1 fruit fly cellular context compared by ENCODE assay signal in the genomic region with DNA sequence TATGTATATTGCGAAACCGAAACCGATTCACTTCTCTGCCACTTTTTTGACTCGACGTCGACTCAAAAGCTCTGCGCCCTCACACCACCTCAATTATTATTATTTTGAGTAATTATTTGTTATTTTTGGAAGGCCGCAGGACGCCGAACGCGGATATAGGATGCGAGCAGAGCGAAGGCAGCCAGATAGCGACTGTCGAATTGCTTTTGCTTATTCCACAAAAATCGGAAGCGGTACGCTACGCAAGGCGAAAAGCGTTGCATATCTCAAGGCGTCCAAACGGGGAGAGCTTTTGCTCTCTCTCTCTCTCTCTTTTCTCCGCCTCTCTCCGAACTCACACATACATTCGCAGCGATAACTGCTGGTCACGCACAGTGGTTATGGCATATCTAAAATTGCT.
TF ChIP-seq lines count a peak whose summit lies in the region.

A gene (minus strand): TSS at position 134 of the 400 bp plus-strand sequence.

TF ChIP-seq in whole organism, embryonic, 481 proteins besides CTCF, POLR2A, EP300 and RAD21 (continued from another document):
- TF ChIP-seq CG11085 (GFP tag; IDR thresholded peaks at IDR 0.05; lab: Robert Waterston, UW) = no peak
- TF ChIP-seq sr (GFP tag; IDR thresholded peaks at IDR 0.05; lab: Robert Waterston, UW) = no peak
- TF ChIP-seq abd-A (tag; optimal IDR thresholded peaks at IDR 0.05; lab: Kevin White, UChicago) = peak; percentile 58
- no peak for TF ChIP-seq stc (GFP tag; IDR thresholded peaks at IDR 0.05; lab: Robert Waterston, UW)
- no peak for TF ChIP-seq CG17186 (GFP tag; optimal IDR thresholded peaks at IDR 0.05; lab: Kevin White, UChicago)
- no peak for TF ChIP-seq ftz-f1 (GFP tag; optimal IDR thresholded peaks at IDR 0.05; lab: Kevin White, UChicago)
- no peak for TF ChIP-seq ase (GFP tag; IDR thresholded peaks at IDR 0.05; lab: Robert Waterston, UW)
- no peak for TF ChIP-seq ci (GFP tag; IDR thresholded peaks at IDR 0.05; lab: Robert Waterston, UW)
- TF ChIP-seq her (GFP tag; optimal IDR thresholded peaks at IDR 0.05; lab: Kevin White, UChicago) = no peak
